Worm (Caenorhabditis elegans) whole organism, L2 larva: ENCODE results near the gene ZK666.1.

Source experiments
- C34F6.9 ChIP-seq: fragments of 150-350 bp; optimal IDR thresholded peaks from 2 replicates; lab custom pipeline; 2014; ENCODE audit warnings: missing biosample characterization, missing genetic modification characterization
- ZK546.5 ChIP-seq: sonication (generic microtip); optimal IDR thresholded peaks from 2 replicates; lab custom pipeline; 2017; ENCODE audit warnings: missing biosample characterization, missing genetic modification characterization
- ama-1 ChIP-seq: fragments of 150-350 bp; optimal IDR thresholded peaks from 2 replicates; lab custom pipeline; 2018; ENCODE audit warnings: inconsistent platforms
- ceh-82 ChIP-seq: fragments of 150-350 bp; optimal IDR thresholded peaks from 2 replicates; lab custom pipeline; 2014; ENCODE audit warnings: missing biosample characterization, missing genetic modification characterization
- lin-39 ChIP-seq: fragments of 150-350 bp; optimal IDR thresholded peaks from 2 replicates; lab custom pipeline; 2014; ENCODE audit warnings: missing biosample characterization, missing genetic modification reagents, missing genetic modification characterization
- lsy-2 ChIP-seq, 2 experiments: fragments of 150-350 bp in 1 of 2; sonication (generic microtip) in 1 of 2; optimal IDR thresholded peaks; 2 replicates each; lab custom pipeline; 2014 to 2017; ENCODE audit warnings: missing biosample characterization in 2 of 2, missing genetic modification characterization in 2 of 2
- nhr-11 ChIP-seq: fragments of 150-350 bp; optimal IDR thresholded peaks from 2 replicates; lab custom pipeline; 2014; ENCODE audit warnings: missing biosample characterization, missing genetic modification characterization
- nhr-129 ChIP-seq: fragments of 150-350 bp; optimal IDR thresholded peaks from 2 replicates; lab custom pipeline; 2014; ENCODE audit warnings: missing biosample characterization, missing genetic modification characterization
- nhr-21 ChIP-seq: fragments of 150-350 bp; optimal IDR thresholded peaks from 2 replicates; lab custom pipeline; 2014; ENCODE audit warnings: missing biosample characterization, missing genetic modification characterization
- nhr-25 ChIP-seq: fragments of 150-350 bp; sonication (generic microtip); optimal IDR thresholded peaks from 3 replicates; lab custom pipeline; 2014; ENCODE audit warnings: missing biosample characterization, missing genetic modification characterization
- sem-4 ChIP-seq: fragments of 150-350 bp; optimal IDR thresholded peaks from 2 replicates; lab custom pipeline; 2014; ENCODE audit warnings: missing biosample characterization, missing genetic modification reagents, missing genetic modification characterization
- unc-39 ChIP-seq: fragments of 150-350 bp; optimal IDR thresholded peaks from 2 replicates; lab custom pipeline; 2014; ENCODE audit warnings: missing biosample characterization, missing genetic modification characterization
- unc-62 ChIP-seq: fragments of 150-350 bp; optimal IDR thresholded peaks from 2 replicates; lab custom pipeline; 2014; ENCODE audit warnings: missing biosample characterization, missing genetic modification reagents, missing genetic modification characterization
- ztf-11 ChIP-seq: sonication (generic microtip); optimal IDR thresholded peaks from 2 replicates; lab custom pipeline; 2017; ENCODE audit warnings: missing biosample characterization, missing genetic modification characterization

- TF ChIP-seq ztf-11, result no peak
- TF ChIP-seq nhr-21 (tag; lab: Kevin White, UChicago), result peak; percentile 83
- TF ChIP-seq lsy-2 (tag; optimal IDR thresholded peaks at IDR 0.05; lab: Kevin White, UChicago), result peak in 1 of 2 experiments; percentile 32
- no peak for TF ChIP-seq nhr-11 (tag; lab: Kevin White, UChicago)
- TF ChIP-seq nhr-25 (tag; lab: Kevin White, UChicago), result peak; percentile 88
- no peak for TF ChIP-seq sem-4 (tag; lab: Kevin White, UChicago)
- no peak for TF ChIP-seq unc-39 (tag; lab: Kevin White, UChicago)
- TF ChIP-seq ceh-82, result no peak
- peak; percentile 32 for TF ChIP-seq C34F6.9 (tag; lab: Kevin White, UChicago)
- no peak for TF ChIP-seq unc-62 (GFP tag; lab: Kevin White, UChicago)
- TF ChIP-seq ZK546.5 (tag; lab: Kevin White, UChicago), result no peak
- TF ChIP-seq nhr-129 (tag; lab: Kevin White, UChicago), result peak; percentile 56
- TF ChIP-seq lin-39 (tag; lab: Kevin White, UChicago), result no peak
- peak; percentile 6 for TF ChIP-seq ama-1
Measured at ce11 chrII:10447348-10448316, 23.5 kb downstream of the ZK666.1 start, which contains the start of gene ZK673.2.
